Worm (Caenorhabditis elegans): ENCODE results near the gene cdc-48.2.

DNA sequence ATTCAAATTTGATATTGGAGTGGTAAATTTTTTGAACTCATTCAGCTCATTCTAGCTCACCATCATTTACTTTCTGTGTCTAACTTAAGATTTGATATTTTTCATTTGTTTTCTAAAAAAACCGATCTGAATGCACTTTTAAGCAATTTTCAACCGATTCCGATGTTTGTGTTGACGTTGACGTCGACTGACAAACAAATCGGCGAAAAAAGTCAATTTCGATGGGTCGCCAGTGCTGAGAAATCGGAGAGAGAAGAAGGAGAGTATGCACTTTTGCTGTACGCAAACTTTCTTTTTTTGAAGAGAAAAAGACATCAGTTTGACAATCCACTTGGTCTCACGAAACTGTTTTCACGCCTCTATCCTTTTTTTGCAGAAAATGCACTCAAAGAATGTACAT is 12.9 kb upstream of the cdc-48.2 start:
- TF ChIP-seq snpc-4 (tag; optimal IDR thresholded peaks at IDR 0.05): no peak
- no peak for TF ChIP-seq hlh-30 (tag; optimal IDR thresholded peaks at IDR 0.05; ENCODE audit: insufficient read depth)
